ENCODE assay signal across 1 fruit fly cellular context in genomic region chr3R:24938049-24938448, dm6.
TF ChIP-seq lines count a peak whose summit lies in the region.

Gene Osbp (minus strand): TSS chr3R:24938222.

TF ChIP-seq in whole organism, embryonic, 481 proteins besides CTCF, POLR2A, EP300 and RAD21 (continued from another document and continues in another):
- TF ChIP-seq CG1602 (GFP tag; optimal IDR thresholded peaks at IDR 0.05; lab: Kevin White, UChicago): no peak
- peak; percentile 85 for TF ChIP-seq pzg (GFP tag; optimal IDR thresholded peaks at IDR 0.05; lab: Kevin White, UChicago)
- TF ChIP-seq yki (optimal IDR thresholded peaks at IDR 0.05; lab: Kevin White, UChicago): no peak
- no peak for TF ChIP-seq CG7372 (GFP tag; IDR thresholded peaks at IDR 0.05; lab: Robert Waterston, UW)
- no peak for TF ChIP-seq Hr3 (GFP tag; optimal IDR thresholded peaks at IDR 0.05; lab: Kevin White, UChicago)
- no peak for TF ChIP-seq CG11696 (GFP tag; IDR thresholded peaks at IDR 0.05; lab: Robert Waterston, UW)
- TF ChIP-seq Dp (GFP tag; optimal IDR thresholded peaks at IDR 0.05; lab: Kevin White, UChicago): peak; percentile 81
- TF ChIP-seq CG32767 (GFP tag; IDR thresholded peaks at IDR 0.05; lab: Robert Waterston, UW): no peak
- TF ChIP-seq ssp (GFP tag; IDR thresholded peaks at IDR 0.05; lab: Robert Waterston, UW): no peak
- no peak for TF ChIP-seq CG5245 (GFP tag; optimal IDR thresholded peaks at IDR 0.05; lab: Kevin White, UChicago)
- no peak for TF ChIP-seq Nf-YA (GFP tag; IDR thresholded peaks at IDR 0.05; lab: Robert Waterston, UW)
- TF ChIP-seq cato (GFP tag; optimal IDR thresholded peaks at IDR 0.05; lab: Kevin White, UChicago; ENCODE audit: borderline replicate concordance): no peak
- TF ChIP-seq Sin3A (optimal IDR thresholded peaks at IDR 0.05; lab: Kevin White, UChicago): no peak
- no peak for TF ChIP-seq Dip3 (GFP tag; optimal IDR thresholded peaks at IDR 0.05; lab: Kevin White, UChicago)
- 0 out of 3 replicates have a peak, but pooled peaks have one; percentile 5 for TF ChIP-seq gce (GFP tag; IDR thresholded peaks at IDR 0.05; lab: Robert Waterston, UW)
- TF ChIP-seq gcm2 (GFP tag; optimal IDR thresholded peaks at IDR 0.05; lab: Kevin White, UChicago): no peak
- no peak for TF ChIP-seq fd102C (GFP tag; optimal IDR thresholded peaks at IDR 0.05; lab: Kevin White, UChicago)
- TF ChIP-seq CG6654 (GFP tag; optimal IDR thresholded peaks at IDR 0.05; lab: Kevin White, UChicago): no peak
- no peak for TF ChIP-seq oc (tag; optimal IDR thresholded peaks at IDR 0.05; lab: Kevin White, UChicago)
- TF ChIP-seq CG12155 (GFP tag; optimal IDR thresholded peaks at IDR 0.05; lab: Kevin White, UChicago): no peak
- no peak for TF ChIP-seq H15 (GFP tag; IDR thresholded peaks at IDR 0.05; lab: Robert Waterston, UW)
- no peak for TF ChIP-seq CG9609 (GFP tag; optimal IDR thresholded peaks at IDR 0.05; lab: Kevin White, UChicago)
- no peak for TF ChIP-seq Atf-2 (GFP tag; optimal IDR thresholded peaks at IDR 0.05; lab: Kevin White, UChicago)
- TF ChIP-seq stwl (tag; optimal IDR thresholded peaks at IDR 0.05; lab: Kevin White, UChicago): peak; percentile 78
- no peak for TF ChIP-seq slou (GFP tag; optimal IDR thresholded peaks at IDR 0.05; lab: Kevin White, UChicago)
- no peak for TF ChIP-seq sim (GFP tag; IDR thresholded peaks at IDR 0.05; lab: Robert Waterston, UW)
- no peak for TF ChIP-seq hth (optimal IDR thresholded peaks at IDR 0.05; lab: Kevin White, UChicago)
- TF ChIP-seq CG12391 (tag; optimal IDR thresholded peaks at IDR 0.05; lab: Kevin White, UChicago): no peak
- TF ChIP-seq CG11560 (tag; IDR thresholded peaks at IDR 0.05; lab: Robert Waterston, UW): no peak
- TF ChIP-seq CG12299 (tag; optimal IDR thresholded peaks at IDR 0.05; lab: Kevin White, UChicago): no peak
- TF ChIP-seq gem (tag; optimal IDR thresholded peaks at IDR 0.05; lab: Kevin White, UChicago): no peak
- TF ChIP-seq crp (GFP tag; optimal IDR thresholded peaks at IDR 0.05; lab: Kevin White, UChicago): peak in 1 of 2 experiments; percentile 33
- no peak for TF ChIP-seq Bteb2 (GFP tag; optimal IDR thresholded peaks at IDR 0.05; lab: Kevin White, UChicago)
- TF ChIP-seq Hr39 (optimal IDR thresholded peaks at IDR 0.05; lab: Kevin White, UChicago): no peak
- TF ChIP-seq hb (GFP tag; IDR thresholded peaks at IDR 0.05; lab: Robert Waterston, UW; ENCODE audit: partially characterized antibody): no peak
- no peak for TF ChIP-seq CG14441 (GFP tag; IDR thresholded peaks at IDR 0.05; lab: Robert Waterston, UW)
- no peak for TF ChIP-seq ci (GFP tag; IDR thresholded peaks at IDR 0.05; lab: Robert Waterston, UW)
- TF ChIP-seq amos (GFP tag; IDR thresholded peaks at IDR 0.05; lab: Robert Waterston, UW; ENCODE audit: partially characterized antibody): peak; percentile 70
- TF ChIP-seq GATAe (GFP tag; conservative IDR thresholded peaks at IDR 0.05; lab: Robert Waterston, UW): no peak
- TF ChIP-seq CG15479 (GFP tag; optimal IDR thresholded peaks at IDR 0.05; lab: Kevin White, UChicago): no peak
- TF ChIP-seq CG3407 (GFP tag; optimal IDR thresholded peaks at IDR 0.05; lab: Kevin White, UChicago): no peak
- TF ChIP-seq zen2 (GFP tag; IDR thresholded peaks at IDR 0.05; lab: Robert Waterston, UW; ENCODE audit: partially characterized antibody): peak; percentile 36; the same call in 2 of the 3 replicates
- peak; percentile 48; the same call in 1 of the 2 replicates for TF ChIP-seq inv (GFP tag; IDR thresholded peaks at IDR 0.05; lab: Robert Waterston, UW; ENCODE audit: partially characterized antibody)
- no peak for TF ChIP-seq Mrtf (GFP tag; IDR thresholded peaks at IDR 0.05; lab: Robert Waterston, UW)
- TF ChIP-seq CG14860 (GFP tag; IDR thresholded peaks at IDR 0.05; lab: Robert Waterston, UW; ENCODE audit: partially characterized antibody): peak; percentile 57; the same call in 2 of the 3 replicates
- no peak for TF ChIP-seq Neu2 (GFP tag; optimal IDR thresholded peaks at IDR 0.05; lab: Kevin White, UChicago; ENCODE audit: borderline replicate concordance)
- peak; percentile 7 for TF ChIP-seq HLHmδ (GFP tag; optimal IDR thresholded peaks at IDR 0.05; lab: Kevin White, UChicago)
- TF ChIP-seq MBD-R2 (GFP tag; IDR thresholded peaks at IDR 0.05; lab: Robert Waterston, UW): peak; percentile 81
- TF ChIP-seq bcd (GFP tag; optimal IDR thresholded peaks at IDR 0.05; lab: Kevin White, UChicago): no peak
- peak; percentile 40 for TF ChIP-seq CG14710 (tag; optimal IDR thresholded peaks at IDR 0.05; lab: Kevin White, UChicago)
- no peak for TF ChIP-seq tio (GFP tag; optimal IDR thresholded peaks at IDR 0.05; lab: Kevin White, UChicago)
- TF ChIP-seq ac (GFP tag; optimal IDR thresholded peaks at IDR 0.05; lab: Kevin White, UChicago): no peak
- no peak for TF ChIP-seq gt (GFP tag; IDR thresholded peaks at IDR 0.05; lab: Robert Waterston, UW)
- no peak for TF ChIP-seq Vsx1 (GFP tag; optimal IDR thresholded peaks at IDR 0.05; lab: Kevin White, UChicago)
- TF ChIP-seq CG17612 (GFP tag; IDR thresholded peaks at IDR 0.05; lab: Robert Waterston, UW): no peak
- TF ChIP-seq bab2 (GFP tag; optimal IDR thresholded peaks at IDR 0.05; lab: Kevin White, UChicago): no peak
- TF ChIP-seq wor (GFP tag; IDR thresholded peaks at IDR 0.05; lab: Robert Waterston, UW): no peak
- TF ChIP-seq Antp (GFP tag; optimal IDR thresholded peaks at IDR 0.05; lab: Kevin White, UChicago): no peak
- no peak for TF ChIP-seq Hsf (GFP tag; optimal IDR thresholded peaks at IDR 0.05; lab: Kevin White, UChicago)
- TF ChIP-seq Ada2b (GFP tag; IDR thresholded peaks at IDR 0.05; lab: Robert Waterston, UW): no peak
- peak; percentile 76 for TF ChIP-seq HmgZ (tag; optimal IDR thresholded peaks at IDR 0.05; lab: Kevin White, UChicago)
- TF ChIP-seq CG6854 (GFP tag; optimal IDR thresholded peaks at IDR 0.05; lab: Kevin White, UChicago): no peak
- no peak for TF ChIP-seq CG13624 (GFP tag; optimal IDR thresholded peaks at IDR 0.05; lab: Kevin White, UChicago)
- TF ChIP-seq HHEX (GFP tag; optimal IDR thresholded peaks at IDR 0.05; lab: Kevin White, UChicago): no peak
- no peak for TF ChIP-seq CG2199 (GFP tag; IDR thresholded peaks at IDR 0.05; lab: Robert Waterston, UW)
- no peak for TF ChIP-seq sisA (GFP tag; IDR thresholded peaks at IDR 0.05; lab: Robert Waterston, UW)
- no peak for TF ChIP-seq CG13424 (tag; optimal IDR thresholded peaks at IDR 0.05; lab: Kevin White, UChicago)
- TF ChIP-seq Opbp (GFP tag; IDR thresholded peaks at IDR 0.05; lab: Robert Waterston, UW; ENCODE audit: partially characterized antibody): peak; percentile 73
- no peak for TF ChIP-seq sens (GFP tag; lab: Kevin White, UChicago)
- no peak for TF ChIP-seq CG4424 (GFP tag; optimal IDR thresholded peaks at IDR 0.05; lab: Kevin White, UChicago)
- TF ChIP-seq CG12219 (GFP tag; optimal IDR thresholded peaks at IDR 0.05; lab: Kevin White, UChicago): no peak
- TF ChIP-seq hbn (GFP tag; IDR thresholded peaks at IDR 0.05; lab: Robert Waterston, UW; ENCODE audit: partially characterized antibody): no peak; the same call in 1 of the 2 replicates
- no peak for TF ChIP-seq kay (GFP tag; optimal IDR thresholded peaks at IDR 0.05; lab: Kevin White, UChicago)
- TF ChIP-seq tx (GFP tag; optimal IDR thresholded peaks at IDR 0.05; lab: Kevin White, UChicago): no peak
- TF ChIP-seq CG11398 (GFP tag; optimal IDR thresholded peaks at IDR 0.05; lab: Kevin White, UChicago): no peak
- no peak for TF ChIP-seq bsh (GFP tag; optimal IDR thresholded peaks at IDR 0.05; lab: Kevin White, UChicago)
- TF ChIP-seq CG9817 (tag; optimal IDR thresholded peaks at IDR 0.05; lab: Kevin White, UChicago): no peak
- TF ChIP-seq toy (GFP tag; IDR thresholded peaks at IDR 0.05; lab: Robert Waterston, UW): no peak
- TF ChIP-seq bigmax (GFP tag; optimal IDR thresholded peaks at IDR 0.05; lab: Kevin White, UChicago): no peak
- peak; percentile 41; the same call in 2 of the 3 replicates for TF ChIP-seq row (GFP tag; IDR thresholded peaks at IDR 0.05; lab: Robert Waterston, UW)
- no peak for TF ChIP-seq CG1603 (tag; optimal IDR thresholded peaks at IDR 0.05; lab: Kevin White, UChicago)
- TF ChIP-seq Dek (tag; optimal IDR thresholded peaks at IDR 0.05; lab: Kevin White, UChicago): no peak
- TF ChIP-seq CG2875 (GFP tag; optimal IDR thresholded peaks at IDR 0.05; lab: Kevin White, UChicago): no peak
- no peak for TF ChIP-seq ken (GFP tag; IDR thresholded peaks at IDR 0.05; lab: Robert Waterston, UW)
- no peak for TF ChIP-seq H2.0 (GFP tag; IDR thresholded peaks at IDR 0.05; lab: Robert Waterston, UW)
- no peak for TF ChIP-seq CG30020 (tag; optimal IDR thresholded peaks at IDR 0.05; lab: Kevin White, UChicago)
- TF ChIP-seq Spps (tag; optimal IDR thresholded peaks at IDR 0.05; lab: Kevin White, UChicago): no peak
- TF ChIP-seq CG17186 (GFP tag; optimal IDR thresholded peaks at IDR 0.05; lab: Kevin White, UChicago): peak; percentile 72
- TF ChIP-seq CG33213 (GFP tag; optimal IDR thresholded peaks at IDR 0.05; lab: Kevin White, UChicago): no peak
- no peak for TF ChIP-seq CG17385 (GFP tag; optimal IDR thresholded peaks at IDR 0.05; lab: Kevin White, UChicago)
- TF ChIP-seq CG11723 (GFP tag; optimal IDR thresholded peaks at IDR 0.05; lab: Kevin White, UChicago): no peak
- no peak for TF ChIP-seq Lim3 (GFP tag; IDR thresholded peaks at IDR 0.05; lab: Robert Waterston, UW)
- peak; percentile 26 for TF ChIP-seq ewg (GFP tag; optimal IDR thresholded peaks at IDR 0.05; lab: Kevin White, UChicago)
- TF ChIP-seq pb (GFP tag; optimal IDR thresholded peaks at IDR 0.05; lab: Kevin White, UChicago): no peak
- TF ChIP-seq Atf3 (GFP tag; optimal IDR thresholded peaks at IDR 0.05; lab: Kevin White, UChicago): no peak
- no peak for TF ChIP-seq D (optimal IDR thresholded peaks at IDR 0.05; lab: Kevin White, UChicago)
- no peak for TF ChIP-seq D (GFP tag; optimal IDR thresholded peaks at IDR 0.05; lab: Kevin White, UChicago)
- TF ChIP-seq schlank (tag; optimal IDR thresholded peaks at IDR 0.05; lab: Kevin White, UChicago): no peak
- peak; percentile 62 for TF ChIP-seq CG16813 (GFP tag; IDR thresholded peaks at IDR 0.05; lab: Robert Waterston, UW; ENCODE audit: partially characterized antibody)
- TF ChIP-seq Nf-YB (GFP tag; optimal IDR thresholded peaks at IDR 0.05; lab: Kevin White, UChicago): peak; percentile 79
- TF ChIP-seq CG10431 (GFP tag; optimal IDR thresholded peaks at IDR 0.05; lab: Kevin White, UChicago): no peak
- TF ChIP-seq vnd (GFP tag; IDR thresholded peaks at IDR 0.05; lab: Robert Waterston, UW; ENCODE audit: partially characterized antibody): peak; percentile 54; the same call in 2 of the 3 replicates
- peak; percentile 57 for TF ChIP-seq Scr (GFP tag; IDR thresholded peaks at IDR 0.05; lab: Robert Waterston, UW; ENCODE audit: partially characterized antibody)
- peak; percentile 29; the same call in 1 of the 2 replicates for TF ChIP-seq nerfin-2 (GFP tag; IDR thresholded peaks at IDR 0.05; lab: Robert Waterston, UW; ENCODE audit: partially characterized antibody)
- no peak for TF ChIP-seq CG8290 (GFP tag; optimal IDR thresholded peaks at IDR 0.05; lab: Kevin White, UChicago)
- TF ChIP-seq CG8290 (tag; optimal IDR thresholded peaks at IDR 0.05; lab: Kevin White, UChicago): no peak
- TF ChIP-seq h (optimal IDR thresholded peaks at IDR 0.05; lab: Kevin White, UChicago): no peak
- peak; percentile 94 for TF ChIP-seq MESR4 (GFP tag; optimal IDR thresholded peaks at IDR 0.05; lab: Kevin White, UChicago)
- no peak for TF ChIP-seq maf-S (GFP tag; optimal IDR thresholded peaks at IDR 0.05; lab: Kevin White, UChicago)
- TF ChIP-seq corto (GFP tag; optimal IDR thresholded peaks at IDR 0.05; lab: Kevin White, UChicago): no peak
- no peak for TF ChIP-seq HLH3B (GFP tag; IDR thresholded peaks at IDR 0.05; lab: Robert Waterston, UW)
- TF ChIP-seq sc (optimal IDR thresholded peaks at IDR 0.05; lab: Kevin White, UChicago): no peak
- TF ChIP-seq sc (GFP tag; optimal IDR thresholded peaks at IDR 0.05; lab: Kevin White, UChicago): no peak
- TF ChIP-seq crc (GFP tag; optimal IDR thresholded peaks at IDR 0.05; lab: Kevin White, UChicago): no peak
- TF ChIP-seq CG10979 (tag; optimal IDR thresholded peaks at IDR 0.05; lab: Kevin White, UChicago): no peak
- no peak for TF ChIP-seq shn (GFP tag; optimal IDR thresholded peaks at IDR 0.05; lab: Kevin White, UChicago)
- TF ChIP-seq lilli (GFP tag; optimal IDR thresholded peaks at IDR 0.05; lab: Kevin White, UChicago): no peak
- no peak for TF ChIP-seq CG3838 (GFP tag; optimal IDR thresholded peaks at IDR 0.05; lab: Kevin White, UChicago)
- TF ChIP-seq slbo (GFP tag; IDR thresholded peaks at IDR 0.05; lab: Robert Waterston, UW): 0 out of 2 replicates have a peak, but pooled peaks have one; percentile 13
- TF ChIP-seq CG8924 (tag; optimal IDR thresholded peaks at IDR 0.05; lab: Kevin White, UChicago): no peak
- TF ChIP-seq fru (optimal IDR thresholded peaks at IDR 0.05; lab: Kevin White, UChicago): no peak
- TF ChIP-seq BEAF-32 (GFP tag; optimal IDR thresholded peaks at IDR 0.05; lab: Kevin White, UChicago): peak; percentile 64
- no peak for TF ChIP-seq Mes4 (GFP tag; optimal IDR thresholded peaks at IDR 0.05; lab: Kevin White, UChicago)
- TF ChIP-seq odd (GFP tag; optimal IDR thresholded peaks at IDR 0.05; lab: Kevin White, UChicago): no peak
- TF ChIP-seq jigr1 (GFP tag; IDR thresholded peaks at IDR 0.05; lab: Robert Waterston, UW): no peak
- TF ChIP-seq ttk (GFP tag; IDR thresholded peaks at IDR 0.05; lab: Robert Waterston, UW): no peak
- no peak for TF ChIP-seq CG9932 (GFP tag; IDR thresholded peaks at IDR 0.05; lab: Robert Waterston, UW)
- no peak for TF ChIP-seq ERR (GFP tag; optimal IDR thresholded peaks at IDR 0.05; lab: Kevin White, UChicago)
- TF ChIP-seq gro (GFP tag; optimal IDR thresholded peaks at IDR 0.05; lab: Kevin White, UChicago): no peak
- no peak for TF ChIP-seq Fer1 (GFP tag; optimal IDR thresholded peaks at IDR 0.05; lab: Kevin White, UChicago)
- TF ChIP-seq danr (GFP tag; IDR thresholded peaks at IDR 0.05; lab: Robert Waterston, UW): no peak
- TF ChIP-seq Doc3 (GFP tag; IDR thresholded peaks at IDR 0.05; lab: Robert Waterston, UW; ENCODE audit: partially characterized antibody): peak; percentile 46; the same call in 1 of the 3 replicates
- TF ChIP-seq ind (GFP tag; optimal IDR thresholded peaks at IDR 0.05; lab: Kevin White, UChicago): no peak
- no peak for TF ChIP-seq chn (GFP tag; optimal IDR thresholded peaks at IDR 0.05; lab: Kevin White, UChicago)
- no peak for TF ChIP-seq Asciz (GFP tag; optimal IDR thresholded peaks at IDR 0.05; lab: Kevin White, UChicago)
- no peak for TF ChIP-seq Elba2 (GFP tag; optimal IDR thresholded peaks at IDR 0.05; lab: Kevin White, UChicago)
